Fruit fly (Drosophila melanogaster) whole organism, embryonic: ENCODE measurements around the gene CG8958.

Source experiments
- Aef1 ChIP-seq: fragments of 200-800 bp; sonication (Bioruptor generic); IDR thresholded peaks from 3 replicates; pipeline ENCODE4 v1.3.6; 2022; ENCODE audit warnings: missing biosample characterization, missing genetic modification characterization
- Atf3 ChIP-seq: fragments of 200-800 bp; sonication (Bioruptor generic); optimal IDR thresholded peaks from 3 replicates; lab custom pipeline; 2016; ENCODE audit warnings: missing biosample characterization, missing genetic modification characterization
- CG10654 ChIP-seq: fragments of 200-800 bp; sonication (Bioruptor generic); optimal IDR thresholded peaks from 2 replicates; lab custom pipeline; 2016; ENCODE audit warnings: missing biosample characterization, missing genetic modification characterization
- CG11093 ChIP-seq: fragments of 200-800 bp; sonication (Bioruptor generic); IDR thresholded peaks from 3 replicates; pipeline ENCODE4 v1.3.6; 2022; ENCODE audit warnings: missing biosample characterization, missing genetic modification characterization
- CG11695 ChIP-seq: fragments of 200-800 bp; sonication (Bioruptor generic); IDR thresholded peaks from 3 replicates; pipeline ENCODE4 v1.3.6; 2022; ENCODE audit warnings: missing biosample characterization, missing genetic modification characterization
- CG11696 ChIP-seq: fragments of 200-800 bp; sonication (Bioruptor generic); IDR thresholded peaks from 2 replicates; pipeline ENCODE4 v1.3.6; 2022; ENCODE audit warnings: missing biosample characterization, missing genetic modification characterization
- CG12659 ChIP-seq: fragments of 200-800 bp; sonication (Bioruptor generic); optimal IDR thresholded peaks from 3 replicates; lab custom pipeline; 2017; ENCODE audit warnings: mild to moderate bottlenecking, missing biosample characterization, missing genetic modification reagents, missing genetic modification characterization
- CG13624 ChIP-seq: fragments of 200-800 bp; sonication (Bioruptor generic); optimal IDR thresholded peaks from 2 replicates; lab custom pipeline; 2016; ENCODE audit warnings: missing biosample characterization, missing genetic modification characterization
- CG13775 ChIP-seq: fragments of 200-800 bp; sonication (Bioruptor generic); optimal IDR thresholded peaks from 3 replicates; lab custom pipeline; 2017; ENCODE audit warnings: missing biosample characterization, mild to moderate bottlenecking, missing genetic modification characterization
- CG13894 ChIP-seq: fragments of 200-800 bp; sonication (Bioruptor generic); optimal IDR thresholded peaks from 3 replicates; lab custom pipeline; 2018; ENCODE audit warnings: missing biosample characterization, mild to moderate bottlenecking, missing genetic modification characterization, moderate library complexity
- CG14965 ChIP-seq: fragments of 200-800 bp; sonication (Bioruptor generic); optimal IDR thresholded peaks from 2 replicates; lab custom pipeline; 2016; ENCODE audit warnings: missing biosample characterization, missing genetic modification characterization, borderline replicate concordance
- CG15479 ChIP-seq: fragments of 200-800 bp; sonication (Bioruptor generic); optimal IDR thresholded peaks from 3 replicates; lab custom pipeline; 2019; ENCODE audit warnings: missing biosample characterization, mild to moderate bottlenecking, missing genetic modification characterization, moderate library complexity
- CG15514 ChIP-seq: fragments of 200-800 bp; sonication (Bioruptor generic); optimal IDR thresholded peaks from 3 replicates; lab custom pipeline; 2017; ENCODE audit warnings: missing biosample characterization, missing genetic modification characterization, mild to moderate bottlenecking, moderate library complexity, missing genetic modification reagents
- CG1647 ChIP-seq: fragments of 200-800 bp; sonication (Bioruptor generic); optimal IDR thresholded peaks from 3 replicates; lab custom pipeline; 2016; ENCODE audit warnings: missing biosample characterization, missing genetic modification characterization
- CG17328 ChIP-seq: fragments of 200-800 bp; sonication (Bioruptor generic); IDR thresholded peaks from 2 replicates; pipeline ENCODE4 v1.3.6; 2022; ENCODE audit warnings: missing biosample characterization, missing genetic modification characterization
- CG2875 ChIP-seq: fragments of 200-800 bp; sonication (Bioruptor generic); optimal IDR thresholded peaks from 2 replicates; lab custom pipeline; 2017; ENCODE audit warnings: missing biosample characterization, mild to moderate bottlenecking, missing genetic modification characterization, missing genetic modification reagents
- CG31224 ChIP-seq: fragments of 200-800 bp; sonication (Bioruptor generic); IDR thresholded peaks from 2 replicates; pipeline ENCODE4 v1.3.6; 2022; ENCODE audit warnings: missing biosample characterization, missing genetic modification characterization
- CG34224 ChIP-seq: fragments of 200-800 bp; sonication (Bioruptor generic); IDR thresholded peaks from 3 replicates; pipeline ENCODE4 v1.3.6; 2022; ENCODE audit warnings: missing biosample characterization, missing genetic modification characterization; ENCODE audit not compliant: partially characterized antibody
- CG3726 ChIP-seq: fragments of 200-800 bp; sonication (Bioruptor generic); IDR thresholded peaks from 3 replicates; pipeline ENCODE4, ENCODE4 v1.3.6; 2022; ENCODE audit warnings: missing biosample characterization, missing genetic modification characterization
- CG4404 ChIP-seq: fragments of 200-800 bp; sonication (Bioruptor generic); IDR thresholded peaks from 2 replicates; pipeline ENCODE4 v1.3.6; 2022; ENCODE audit warnings: missing biosample characterization, missing genetic modification characterization
- CG4424 ChIP-seq: fragments of 200-800 bp; sonication (Bioruptor generic); optimal IDR thresholded peaks from 3 replicates; lab custom pipeline; 2016; ENCODE audit warnings: missing biosample characterization, missing genetic modification characterization
- CG6683 ChIP-seq: fragments of 200-800 bp; sonication (Bioruptor generic); optimal IDR thresholded peaks from 2 replicates; lab custom pipeline; 2017; ENCODE audit warnings: missing biosample characterization, mild to moderate bottlenecking, missing genetic modification characterization, missing genetic modification reagents
- CG7556 ChIP-seq: fragments of 200-800 bp; sonication (Bioruptor generic); optimal IDR thresholded peaks from 2 replicates; lab custom pipeline; 2017; ENCODE audit warnings: missing biosample characterization, mild to moderate bottlenecking, missing genetic modification characterization
- CG7745 ChIP-seq: fragments of 200-800 bp; sonication (Bioruptor generic); optimal IDR thresholded peaks from 2 replicates; lab custom pipeline; 2018; ENCODE audit warnings: missing biosample characterization, mild to moderate bottlenecking, missing genetic modification characterization, moderate library complexity
- CG8944 ChIP-seq: fragments of 200-800 bp; sonication (Bioruptor generic); optimal IDR thresholded peaks from 3 replicates; lab custom pipeline; 2016; ENCODE audit warnings: missing biosample characterization, missing genetic modification characterization
- Chrac-16 ChIP-seq: fragments of 200-800 bp; sonication (Bioruptor generic); optimal IDR thresholded peaks from 3 replicates; lab custom pipeline; 2016; ENCODE audit warnings: missing biosample characterization, missing genetic modification characterization
- Dp ChIP-seq: fragments of 200-800 bp; sonication (Bioruptor generic); optimal IDR thresholded peaks from 2 replicates; lab custom pipeline; 2018; ENCODE audit warnings: missing biosample characterization, mild to moderate bottlenecking, missing genetic modification characterization, moderate library complexity
- Dref ChIP-seq: fragments of 200-800 bp; sonication (Bioruptor generic); IDR thresholded peaks from 2 replicates; pipeline ENCODE4 v1.3.6; 2022; ENCODE audit warnings: missing biosample characterization, missing genetic modification characterization
- Fer2 ChIP-seq: fragments of 200-800 bp; sonication (Bioruptor generic); optimal IDR thresholded peaks from 2 replicates; lab custom pipeline; 2018; ENCODE audit warnings: missing biosample characterization, mild to moderate bottlenecking, missing genetic modification characterization, moderate library complexity
- GATAe ChIP-seq: fragments of 200-800 bp; sonication (Bioruptor generic); conservative IDR thresholded peaks from 2 replicates; pipeline ENCODE4 v1.3.6; 2022; ENCODE audit warnings: missing biosample characterization, missing genetic modification characterization
- HLH4C ChIP-seq: fragments of 200-800 bp; sonication (Bioruptor generic); IDR thresholded peaks from 3 replicates; pipeline ENCODE4 v1.3.6; 2022; ENCODE audit warnings: missing biosample characterization, missing genetic modification characterization; ENCODE audit not compliant: partially characterized antibody
- HmgZ ChIP-seq: fragments of 200-800 bp; sonication (Bioruptor generic); optimal IDR thresholded peaks from 2 replicates; lab custom pipeline; 2018; ENCODE audit warnings: missing biosample characterization, mild to moderate bottlenecking, missing genetic modification characterization
- Lhr ChIP-seq: fragments of 200-800 bp; sonication (Bioruptor generic); optimal IDR thresholded peaks from 3 replicates; lab custom pipeline; 2017; ENCODE audit warnings: mild to moderate bottlenecking, missing biosample characterization, missing genetic modification reagents, missing genetic modification characterization
- Side ChIP-seq: fragments of 200-800 bp; sonication (Bioruptor generic); optimal IDR thresholded peaks from 2 replicates; lab custom pipeline; 2016; ENCODE audit warnings: missing biosample characterization, missing genetic modification characterization
- Sox102F ChIP-seq: fragments of 200-800 bp; sonication (Bioruptor generic); optimal IDR thresholded peaks from 2 replicates; lab custom pipeline; 2018; ENCODE audit warnings: missing biosample characterization, mild to moderate bottlenecking, missing genetic modification characterization, moderate library complexity
- Stat92E ChIP-seq, 3 experiments: fragments of >200 bp in 2 of 3; fragments of 200-800 bp in 1 of 3; sonication (Bioruptor generic) in 1 of 3; optimal IDR thresholded peaks; 2 replicates each; lab custom pipeline; 2017 to 2019; ENCODE audit warnings: missing biosample characterization in 3 of 3, missing genetic modification characterization in 3 of 3, mild to moderate bottlenecking in 1 of 3, moderate library complexity in 1 of 3
- Vsx1 ChIP-seq: fragments of 200-800 bp; sonication (Bioruptor generic); optimal IDR thresholded peaks from 2 replicates; lab custom pipeline; 2017; ENCODE audit warnings: missing biosample characterization, mild to moderate bottlenecking, missing genetic modification characterization, missing genetic modification reagents
- ac ChIP-seq: fragments of 200-800 bp; sonication (Bioruptor generic); optimal IDR thresholded peaks from 3 replicates; lab custom pipeline; 2017; ENCODE audit warnings: missing biosample characterization, mild to moderate bottlenecking, missing genetic modification characterization
- ara ChIP-seq: fragments of 200-800 bp; sonication (Bioruptor generic); IDR thresholded peaks from 2 replicates; pipeline ENCODE4 v1.3.6; 2022; ENCODE audit warnings: missing biosample characterization, missing genetic modification characterization
- chinmo ChIP-seq: fragments of 200-800 bp; sonication (Bioruptor generic); IDR thresholded peaks from 4 replicates; pipeline ENCODE4 v1.3.6; 2022; ENCODE audit warnings: missing biosample characterization, missing genetic modification characterization; ENCODE audit not compliant: partially characterized antibody
- chm ChIP-seq: fragments of 200-800 bp; sonication (Bioruptor generic); IDR thresholded peaks from 2 replicates; pipeline ENCODE4 v1.3.6; 2022; ENCODE audit warnings: missing biosample characterization, missing genetic modification characterization
- corto ChIP-seq: fragments of 200-800 bp; sonication (Bioruptor generic); optimal IDR thresholded peaks from 2 replicates; lab custom pipeline; 2016; ENCODE audit warnings: missing biosample characterization, mild to moderate bottlenecking, missing genetic modification characterization, moderate library complexity
- dysf ChIP-seq: fragments of 200-800 bp; sonication (Bioruptor generic); IDR thresholded peaks from 3 replicates; pipeline ENCODE4 v1.3.6; 2022; ENCODE audit warnings: missing biosample characterization, missing genetic modification characterization
- emc ChIP-seq: fragments of 200-800 bp; sonication (Bioruptor generic); optimal IDR thresholded peaks from 2 replicates; lab custom pipeline; 2016; ENCODE audit warnings: missing biosample characterization, missing genetic modification characterization
- fd3F ChIP-seq: fragments of 200-800 bp; sonication (Bioruptor generic); optimal IDR thresholded peaks from 2 replicates; lab custom pipeline; 2018; ENCODE audit warnings: missing biosample characterization, mild to moderate bottlenecking, missing genetic modification characterization, moderate library complexity
- gce ChIP-seq: fragments of 200-800 bp; sonication (Bioruptor generic); IDR thresholded peaks from 3 replicates; pipeline ENCODE4 v1.3.6; 2022; ENCODE audit warnings: missing biosample characterization, missing genetic modification characterization
- peb ChIP-seq: fragments of 200-800 bp; sonication (Bioruptor generic); IDR thresholded peaks from 2 replicates; pipeline ENCODE4 v1.3.6; 2022; ENCODE audit warnings: missing biosample characterization, missing genetic modification characterization
- pho ChIP-seq: fragments of 200-800 bp; sonication (Bioruptor generic); optimal IDR thresholded peaks from 2 replicates; lab custom pipeline; 2016; ENCODE audit warnings: missing biosample characterization, missing genetic modification characterization
- sim ChIP-seq: fragments of 200-800 bp; sonication (Bioruptor generic); IDR thresholded peaks from 2 replicates; pipeline ENCODE4 v1.3.6; 2022; ENCODE audit warnings: missing biosample characterization, missing genetic modification characterization
- sna ChIP-seq: fragments of 200-800 bp; sonication (Bioruptor generic); IDR thresholded peaks from 2 replicates; pipeline ENCODE4 v1.3.6; 2022; ENCODE audit warnings: missing biosample characterization, missing genetic modification characterization; ENCODE audit not compliant: partially characterized antibody
- sr ChIP-seq: fragments of 200-800 bp; sonication (Bioruptor generic); IDR thresholded peaks from 3 replicates; pipeline ENCODE4 v1.3.6; 2022; ENCODE audit warnings: missing biosample characterization, missing genetic modification characterization

CG8958 gene

DNA sequence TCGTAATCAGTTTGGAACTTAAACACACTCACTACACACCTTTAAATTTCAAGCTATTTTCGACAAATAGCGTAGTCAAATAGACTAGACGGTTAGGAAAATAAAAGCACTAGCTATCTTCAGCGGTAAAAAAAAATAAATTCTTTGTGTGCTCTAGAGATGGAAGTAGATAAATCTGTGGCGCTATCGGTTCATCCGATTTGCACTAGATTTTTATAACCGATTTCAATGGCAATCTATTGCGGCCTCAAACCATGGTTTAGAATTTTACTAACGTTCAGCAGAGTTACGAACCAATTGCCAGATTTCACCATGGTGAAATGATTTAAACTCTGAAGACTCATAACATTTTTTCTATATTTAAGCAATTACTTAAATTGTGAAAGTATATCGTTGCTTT, 13.5 kb downstream of the CG8958 start (continued):
- TF ChIP-seq CG4424 (GFP tag; lab: Kevin White, UChicago) = no peak
- no peak for TF ChIP-seq sr
- TF ChIP-seq CG12659 (GFP tag; lab: Kevin White, UChicago) = peak; percentile 79
- no peak for TF ChIP-seq CG4404 (GFP tag; lab: Robert Waterston, UW)
- no peak for TF ChIP-seq Side (GFP tag; lab: Kevin White, UChicago)
- TF ChIP-seq CG8944 (GFP tag; lab: Kevin White, UChicago) = no peak
- TF ChIP-seq HLH4C (GFP tag; lab: Robert Waterston, UW) = peak; percentile 57; the same call in 1 of the 3 replicates
- no peak for TF ChIP-seq CG6683 (GFP tag; lab: Kevin White, UChicago)
- TF ChIP-seq Aef1 = no peak
- TF ChIP-seq CG7556 (GFP tag; lab: Kevin White, UChicago) = no peak
- no peak for TF ChIP-seq dysf
- TF ChIP-seq emc (GFP tag; lab: Kevin White, UChicago) = no peak
- TF ChIP-seq CG11695 (GFP tag; lab: Robert Waterston, UW) = no peak
- TF ChIP-seq ara (GFP tag; lab: Robert Waterston, UW) = no peak
- peak; percentile 25 for TF ChIP-seq CG13624 (GFP tag; lab: Kevin White, UChicago)
- TF ChIP-seq CG7745 = no peak
- TF ChIP-seq chinmo (GFP tag; lab: Robert Waterston, UW) = 0 out of 4 replicates have a peak, but pooled peaks have one; percentile 69
- TF ChIP-seq CG14965 = no peak
- TF ChIP-seq Lhr (GFP tag; lab: Kevin White, UChicago) = peak; percentile 82
- TF ChIP-seq chm (GFP tag; lab: Robert Waterston, UW) = no peak
- peak; percentile 25 for TF ChIP-seq pho (GFP tag; lab: Kevin White, UChicago)
- TF ChIP-seq CG13775 (GFP tag; lab: Kevin White, UChicago) = no peak
- TF ChIP-seq ac (GFP tag; lab: Kevin White, UChicago) = no peak
- TF ChIP-seq Atf3 (GFP tag; lab: Kevin White, UChicago) = no peak
- TF ChIP-seq CG13894 (tag; lab: Kevin White, UChicago) = peak; percentile 65
- peak; percentile 58 for TF ChIP-seq CG34224 (GFP tag; lab: Robert Waterston, UW)
- TF ChIP-seq Stat92E (GFP tag; optimal IDR thresholded peaks at IDR 0.05; lab: Kevin White, UChicago) = no peak
- no peak for TF ChIP-seq GATAe (GFP tag; lab: Robert Waterston, UW)
- TF ChIP-seq gce (GFP tag; lab: Robert Waterston, UW) = no peak
- TF ChIP-seq sna (GFP tag; lab: Robert Waterston, UW) = peak; percentile 55; the same call in 1 of the 2 replicates
- no peak for TF ChIP-seq sim (GFP tag; lab: Robert Waterston, UW)
- no peak for TF ChIP-seq fd3F (GFP tag; lab: Kevin White, UChicago)
- no peak for TF ChIP-seq CG31224 (GFP tag; lab: Robert Waterston, UW)
- no peak for TF ChIP-seq Sox102F (GFP tag; lab: Kevin White, UChicago)
- TF ChIP-seq corto = no peak
- no peak for TF ChIP-seq CG15479 (GFP tag; lab: Kevin White, UChicago)
- peak; percentile 61 for TF ChIP-seq Dp (GFP tag; lab: Kevin White, UChicago)
- TF ChIP-seq CG10654 (GFP tag; lab: Kevin White, UChicago) = no peak
- TF ChIP-seq HmgZ (tag; lab: Kevin White, UChicago) = peak; percentile 61
- no peak for TF ChIP-seq Fer2 (tag; lab: Kevin White, UChicago)
- TF ChIP-seq Vsx1 (GFP tag; lab: Kevin White, UChicago) = no peak
- no peak for TF ChIP-seq CG1647 (GFP tag; lab: Kevin White, UChicago)
- TF ChIP-seq CG11093 (GFP tag; lab: Robert Waterston, UW) = no peak
- no peak for TF ChIP-seq Chrac-16
- no peak for TF ChIP-seq CG2875 (GFP tag; lab: Kevin White, UChicago)
- TF ChIP-seq CG3726 (GFP tag; lab: Robert Waterston, UW) = no peak
- no peak for TF ChIP-seq peb (GFP tag; lab: Robert Waterston, UW)
- peak; percentile 71 for TF ChIP-seq Dref
- peak; percentile 93 for TF ChIP-seq CG15514 (GFP tag; lab: Kevin White, UChicago)
- no peak for TF ChIP-seq CG17328 (GFP tag; lab: Robert Waterston, UW)
- no peak for TF ChIP-seq CG11696 (GFP tag; lab: Robert Waterston, UW)
